Worm (Caenorhabditis elegans) whole organism, L4 larva: ENCODE data around the gene F20B6.10.

Experiments used
- D1046.2 ChIP-seq: fragments of 200-800 bp; sonication (Bioruptor generic); IDR thresholded peaks from 2 replicates; pipeline ENCODE4 v1.3.6; 2022; ENCODE audit warnings: missing genetic modification characterization, missing compliant biosample characterization
- F10B5.3 ChIP-seq: sonication (generic microtip); optimal IDR thresholded peaks from 2 replicates; lab custom pipeline; 2016; ENCODE audit warnings: mild to moderate bottlenecking, missing genetic modification characterization, missing compliant biosample characterization
- F49E8.2 ChIP-seq: sonication (generic microtip); optimal IDR thresholded peaks from 2 replicates; lab custom pipeline; 2016; ENCODE audit warnings: missing compliant biosample characterization, mild to moderate bottlenecking, missing genetic modification characterization, borderline replicate concordance
- R02D3.7 ChIP-seq: fragments of 150-350 bp; sonication (generic microtip); optimal IDR thresholded peaks from 3 replicates; lab custom pipeline; 2014; ENCODE audit warnings: missing biosample characterization, missing genetic modification characterization
- T20F7.1 ChIP-seq: fragments of 200-800 bp; sonication (Bioruptor generic); optimal IDR thresholded peaks from 2 replicates; lab custom pipeline; 2018; ENCODE audit warnings: mild to moderate bottlenecking, missing genetic modification characterization, missing compliant biosample characterization
- Y75B8A.6 ChIP-seq: fragments of 200-800 bp; sonication (Bioruptor generic); IDR thresholded peaks from 2 replicates; pipeline ENCODE4 v1.3.6; 2022; ENCODE audit warnings: missing genetic modification reagents, missing genetic modification characterization, missing compliant biosample characterization
- ZK337.2 ChIP-seq: fragments of 200-800 bp; sonication (Bioruptor generic); IDR thresholded peaks from 2 replicates; pipeline ENCODE4 v1.3.6; 2022; ENCODE audit warnings: missing genetic modification reagents, missing genetic modification characterization, missing compliant biosample characterization
- ama-1 ChIP-seq: fragments of 150-350 bp; optimal IDR thresholded peaks from 2 replicates; lab custom pipeline; 2014; ENCODE audit warnings: inconsistent platforms, mixed read lengths
- arid-1 ChIP-seq: fragments of 200-800 bp; sonication (Bioruptor generic); conservative IDR thresholded peaks from 2 replicates; pipeline ENCODE4 v1.3.6; 2022; ENCODE audit warnings: missing genetic modification reagents, missing genetic modification characterization, missing compliant biosample characterization
- attf-4 ChIP-seq: sonication (generic microtip); optimal IDR thresholded peaks from 3 replicates; lab custom pipeline; 2017; ENCODE audit warnings: missing biosample characterization, missing genetic modification characterization
- ceh-20 ChIP-seq: fragments of 200-800 bp; sonication (Bioruptor generic); IDR thresholded peaks from 2 replicates; pipeline ENCODE4 v1.3.6; 2022; ENCODE audit warnings: missing genetic modification reagents, missing genetic modification characterization, missing compliant biosample characterization
- ceh-62 ChIP-seq: sonication (generic microtip); optimal IDR thresholded peaks from 2 replicates; lab custom pipeline; 2017; ENCODE audit warnings: missing biosample characterization, missing genetic modification characterization
- ces-1 ChIP-seq: fragments of 150-350 bp; sonication (generic microtip); optimal IDR thresholded peaks from 4 replicates; lab custom pipeline; 2014; ENCODE audit warnings: missing biosample characterization, missing genetic modification reagents, missing genetic modification characterization
- ctbp-1 ChIP-seq: fragments of 200-800 bp; sonication (Bioruptor generic); IDR thresholded peaks from 2 replicates; pipeline ENCODE4 v1.3.6; 2022; ENCODE audit warnings: missing genetic modification reagents, missing genetic modification characterization, missing compliant biosample characterization
- daf-12 ChIP-seq: fragments of 150-350 bp; optimal IDR thresholded peaks from 2 replicates; lab custom pipeline; 2014; ENCODE audit warnings: missing biosample characterization, missing genetic modification reagents, missing genetic modification characterization
- dmd-6 ChIP-seq: fragments of 200-800 bp; sonication (Bioruptor generic); IDR thresholded peaks from 2 replicates; pipeline ENCODE4 v1.3.6; 2022; ENCODE audit warnings: missing genetic modification reagents, missing genetic modification characterization, missing compliant biosample characterization
- dmd-8 ChIP-seq: fragments of 200-800 bp; sonication (Bioruptor generic); IDR thresholded peaks from 2 replicates; pipeline ENCODE4 v1.3.6; 2022; ENCODE audit warnings: missing genetic modification characterization, missing compliant biosample characterization
- dmd-9 ChIP-seq: fragments of 200-800 bp; sonication (Bioruptor generic); IDR thresholded peaks from 2 replicates; pipeline ENCODE4 v1.3.6; 2022; ENCODE audit warnings: missing genetic modification reagents, missing genetic modification characterization, missing compliant biosample characterization
- duxl-1 ChIP-seq: sonication (generic microtip); optimal IDR thresholded peaks from 2 replicates; lab custom pipeline; 2016; ENCODE audit warnings: mild to moderate bottlenecking, missing genetic modification characterization, moderate library complexity, missing compliant biosample characterization; ENCODE audit not compliant: poor library complexity
- dve-1 ChIP-seq: sonication (generic microtip); optimal IDR thresholded peaks from 2 replicates; lab custom pipeline; 2017; ENCODE audit warnings: antibody characterized with exemption, mild to moderate bottlenecking, missing genetic modification characterization, missing compliant biosample characterization; ENCODE audit not compliant: insufficient read depth
- hlh-30 ChIP-seq: sonication (generic microtip); optimal IDR thresholded peaks from 2 replicates; lab custom pipeline; 2017; ENCODE audit warnings: antibody characterized with exemption, mild to moderate bottlenecking, missing genetic modification characterization, missing compliant biosample characterization; ENCODE audit not compliant: insufficient read depth
- hmg-1.1 ChIP-seq: fragments of 200-800 bp; sonication (Bioruptor generic); IDR thresholded peaks from 2 replicates; pipeline ENCODE4 v1.3.6; 2022; ENCODE audit warnings: missing genetic modification reagents, missing genetic modification characterization, missing compliant biosample characterization
- lim-7 ChIP-seq: fragments of 200-800 bp; sonication (Bioruptor generic); IDR thresholded peaks from 2 replicates; pipeline ENCODE4 v1.3.6; 2022; ENCODE audit warnings: missing genetic modification characterization, missing compliant biosample characterization
- lin-13 ChIP-seq: fragments of 150-350 bp; optimal IDR thresholded peaks from 2 replicates; lab custom pipeline; 2014; ENCODE audit warnings: missing biosample characterization, missing genetic modification reagents, missing genetic modification characterization
- lin-29 ChIP-seq: fragments of 200-800 bp; sonication (Bioruptor generic); IDR thresholded peaks from 2 replicates; pipeline ENCODE4 v1.3.6; 2022; ENCODE audit warnings: missing genetic modification reagents, missing genetic modification characterization, missing compliant biosample characterization
- lin-38 ChIP-seq: fragments of 200-800 bp; sonication (Bioruptor generic); IDR thresholded peaks from 2 replicates; pipeline ENCODE4 v1.3.6; 2022; ENCODE audit warnings: missing genetic modification reagents, missing genetic modification characterization, missing compliant biosample characterization
- lin-39 ChIP-seq: fragments of 150-350 bp; optimal IDR thresholded peaks from 2 replicates; lab custom pipeline; 2014; ENCODE audit warnings: missing biosample characterization, missing genetic modification reagents, missing genetic modification characterization
- lsy-2 ChIP-seq, 2 experiments: fragments of 150-350 bp in 1 of 2; sonication (generic microtip) in 1 of 2; optimal IDR thresholded peaks; 2 replicates each; lab custom pipeline; 2014 to 2017; ENCODE audit warnings: missing biosample characterization in 2 of 2, missing genetic modification characterization in 2 of 2
- madf-5 ChIP-seq, 2 experiments: fragments of 200-800 bp; sonication (Bioruptor generic); IDR thresholded peaks; 2 replicates each; pipeline ENCODE4 v1.3.6; 2022; ENCODE audit warnings: missing compliant biosample characterization in 2 of 2, missing genetic modification characterization in 2 of 2
- mdl-1 ChIP-seq, 2 experiments: fragments of 150-350 bp in 1 of 2; sonication (generic microtip) in 1 of 2; optimal IDR thresholded peaks; 2 replicates each; lab custom pipeline; 2014 to 2017; ENCODE audit warnings: missing biosample characterization in 2 of 2, missing genetic modification characterization in 2 of 2
- mdt-29 ChIP-seq: fragments of 200-800 bp; sonication (Bioruptor generic); IDR thresholded peaks from 2 replicates; pipeline ENCODE4 v1.3.6; 2022; ENCODE audit warnings: missing genetic modification reagents, missing genetic modification characterization, missing compliant biosample characterization
- mep-1 ChIP-seq: fragments of 150-350 bp; sonication (generic microtip); optimal IDR thresholded peaks from 3 replicates; lab custom pipeline; 2014; ENCODE audit warnings: missing biosample characterization, missing genetic modification characterization
- mes-2 ChIP-seq: sonication (generic microtip); optimal IDR thresholded peaks from 2 replicates; lab custom pipeline; 2016; ENCODE audit warnings: missing genotype, mild to moderate bottlenecking, missing genetic modification characterization, missing compliant biosample characterization; ENCODE audit not compliant: poor library complexity, severe bottlenecking
- mxl-3 ChIP-seq: fragments of 200-800 bp; sonication (Bioruptor generic); optimal IDR thresholded peaks from 2 replicates; lab custom pipeline; 2018; ENCODE audit warnings: mild to moderate bottlenecking, missing genetic modification characterization, missing compliant biosample characterization
- nhr-11 ChIP-seq: fragments of 150-350 bp; optimal IDR thresholded peaks from 2 replicates; lab custom pipeline; 2014; ENCODE audit warnings: missing biosample characterization, missing genetic modification characterization
- nhr-111 ChIP-seq: fragments of 200-800 bp; sonication (Bioruptor generic); optimal IDR thresholded peaks from 2 replicates; lab custom pipeline; 2018; ENCODE audit warnings: mild to moderate bottlenecking, missing genetic modification characterization, missing compliant biosample characterization
- nhr-237 ChIP-seq: sonication (generic microtip); optimal IDR thresholded peaks from 2 replicates; lab custom pipeline; 2017; ENCODE audit warnings: missing biosample characterization, missing genetic modification characterization
- nhr-28 ChIP-seq: fragments of 150-350 bp; optimal IDR thresholded peaks from 2 replicates; lab custom pipeline; 2014; ENCODE audit warnings: missing biosample characterization, missing genetic modification characterization
- nhr-42 ChIP-seq: fragments of 200-800 bp; sonication (Bioruptor generic); IDR thresholded peaks from 2 replicates; pipeline ENCODE4 v1.3.6; 2022; ENCODE audit warnings: missing genetic modification characterization, missing compliant biosample characterization
- nhr-77 ChIP-seq: fragments of 150-350 bp; optimal IDR thresholded peaks from 2 replicates; lab custom pipeline; 2014; ENCODE audit warnings: missing biosample characterization, missing genetic modification characterization
- pha-4 ChIP-seq, 2 experiments: fragments of 150-350 bp in 1 of 2; fragments of 200-800 bp in 1 of 2; sonication (Bioruptor generic) in 1 of 2; IDR thresholded peaks in 1 of 2; optimal IDR thresholded peaks in 1 of 2; 2 replicates each; pipeline versions ENCODE4 v1.3.6 to Lab custom; 2014 to 2022; ENCODE audit warnings: missing genetic modification characterization in 2 of 2, missing genetic modification reagents in 2 of 2, missing biosample characterization in 1 of 2, missing compliant biosample characterization in 1 of 2
- php-3 ChIP-seq: fragments of 200-800 bp; sonication (Bioruptor generic); IDR thresholded peaks from 2 replicates; pipeline ENCODE4 v1.3.6; 2022; ENCODE audit warnings: missing genetic modification reagents, missing genetic modification characterization, missing compliant biosample characterization
- pqm-1 ChIP-seq: sonication (generic microtip); optimal IDR thresholded peaks from 2 replicates; lab custom pipeline; 2017; ENCODE audit warnings: missing biosample characterization, missing genetic modification characterization
- spr-1 ChIP-seq: sonication (generic microtip); optimal IDR thresholded peaks from 2 replicates; lab custom pipeline; 2016; ENCODE audit warnings: mild to moderate bottlenecking, missing genetic modification characterization, missing compliant biosample characterization
- spr-3 ChIP-seq: fragments of 200-800 bp; sonication (Bioruptor generic); optimal IDR thresholded peaks from 2 replicates; lab custom pipeline; 2018; ENCODE audit warnings: mild to moderate bottlenecking, missing genetic modification characterization, missing compliant biosample characterization
- tra-1 ChIP-seq: fragments of 200-800 bp; sonication (Bioruptor generic); IDR thresholded peaks from 2 replicates; pipeline ENCODE4 v1.3.6; 2022; ENCODE audit warnings: missing genetic modification reagents, missing genetic modification characterization, missing compliant biosample characterization
- vab-7 ChIP-seq: fragments of 200-800 bp; sonication (Bioruptor generic); IDR thresholded peaks from 2 replicates; pipeline ENCODE4 v1.3.6; 2022; ENCODE audit warnings: missing genetic modification reagents, missing genetic modification characterization, missing compliant biosample characterization
- zag-1 ChIP-seq: fragments of 150-350 bp; optimal IDR thresholded peaks from 2 replicates; lab custom pipeline; 2014; ENCODE audit warnings: missing biosample characterization, missing genetic modification characterization
- ztf-11 ChIP-seq: fragments of 150-350 bp; optimal IDR thresholded peaks from 2 replicates; lab custom pipeline; 2014; ENCODE audit warnings: missing biosample characterization, missing genetic modification characterization
- ztf-7 ChIP-seq: fragments of 150-350 bp; optimal IDR thresholded peaks from 2 replicates; lab custom pipeline; 2014; ENCODE audit warnings: missing biosample characterization, missing genetic modification characterization

The F20B6.10 gene

DNA sequence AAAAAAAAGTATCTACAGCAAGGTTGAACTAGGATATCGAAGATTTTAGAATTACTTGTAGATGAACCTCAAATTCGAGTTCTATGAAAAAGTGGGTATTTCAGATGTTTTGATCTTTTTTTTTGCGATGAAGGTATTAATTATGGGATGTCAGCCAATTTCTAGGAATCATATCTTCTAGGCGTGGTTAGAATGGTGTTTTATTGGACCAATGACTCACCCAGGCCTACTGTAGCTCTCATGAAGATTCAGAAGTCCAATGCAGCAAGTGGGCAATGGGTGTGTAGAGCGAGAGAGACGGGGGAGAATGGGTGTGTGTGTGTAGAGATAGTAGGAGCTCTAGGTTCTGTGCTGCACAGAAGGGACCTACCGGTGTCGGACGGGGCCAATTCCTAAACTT lies 5.2 kb upstream of the F20B6.10 start:
- TF ChIP-seq D1046.2 (GFP tag; lab: Robert Waterston, UW) (no peak), ztf-11 (tag; lab: Kevin White, UChicago) (no peak), nhr-42 (GFP tag; lab: Robert Waterston, UW) (no peak), F10B5.3 (tag; lab: Kevin White, UChicago) (no peak), ces-1 (GFP tag; lab: Kevin White, UChicago) (no peak), nhr-111 (GFP tag; lab: Kevin White, UChicago) (no peak), lin-39 (tag; lab: Kevin White, UChicago) (no peak), F49E8.2 (tag; lab: Kevin White, UChicago) (no peak), mep-1 (tag; lab: Kevin White, UChicago) (peak; percentile 15), duxl-1 (tag; lab: Kevin White, UChicago) (no peak), mdl-1 (tag; optimal IDR thresholded peaks at IDR 0.05; lab: Kevin White, UChicago) (no peak), nhr-237 (tag; lab: Kevin White, UChicago) (no peak), ztf-7 (tag; lab: Kevin White, UChicago) (no peak), dmd-8 (no peak), daf-12 (tag; lab: Kevin White, UChicago) (no peak), nhr-11 (tag; lab: Kevin White, UChicago) (peak; percentile 44), lsy-2 (tag; optimal IDR thresholded peaks at IDR 0.05; lab: Kevin White, UChicago) (peak in 1 of 2 experiments; percentile 62), php-3 (GFP tag; lab: Robert Waterston, UW) (no peak), madf-5 (GFP tag; IDR thresholded peaks at IDR 0.05; lab: Robert Waterston, UW) (no peak), Y75B8A.6 (GFP tag; lab: Robert Waterston, UW) (no peak), dmd-9 (GFP tag; lab: Robert Waterston, UW) (no peak), attf-4 (no peak), ceh-62 (tag; lab: Kevin White, UChicago) (no peak), lim-7 (GFP tag; lab: Robert Waterston, UW) (no peak), mdt-29 (no peak), nhr-28 (tag; lab: Kevin White, UChicago) (no peak)

DNA sequence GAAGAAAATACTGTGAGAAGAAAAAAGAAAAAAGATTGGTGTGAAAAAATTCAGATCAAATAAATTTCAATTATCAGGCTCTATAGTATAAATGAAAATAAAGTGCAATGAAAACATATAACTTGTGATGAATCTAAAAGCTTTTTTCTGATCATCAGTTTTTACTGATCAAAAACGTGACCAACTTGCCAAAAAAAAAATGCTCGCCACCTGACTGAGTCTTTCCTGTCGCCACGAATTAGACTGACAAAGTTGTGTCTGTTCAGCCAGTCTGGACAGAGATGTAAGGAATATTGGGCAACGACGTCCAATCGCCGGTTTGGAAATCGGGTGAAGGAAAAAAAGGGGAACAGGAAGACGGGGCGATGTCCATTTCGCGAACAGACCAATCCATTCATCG lies 2.5 kb upstream of the F20B6.10 start:
- TF ChIP-seq daf-12 (tag; lab: Kevin White, UChicago) (no peak), pha-4 (GFP tag; IDR thresholded peaks at IDR 0.05; lab: Robert Waterston, UW) (no peak), pha-4 (tag; optimal IDR thresholded peaks at IDR 0.05; lab: Kevin White, UChicago) (no peak), nhr-77 (tag; lab: Kevin White, UChicago) (no peak), ctbp-1 (GFP tag; lab: Robert Waterston, UW) (no peak), dmd-6 (peak; percentile 21; the same call in 1 of the 2 replicates), lin-13 (GFP tag; lab: Kevin White, UChicago) (no peak), ceh-20 (GFP tag; lab: Robert Waterston, UW) (peak; percentile 62; the same call in 1 of the 2 replicates), lin-29 (GFP tag; lab: Robert Waterston, UW) (no peak), arid-1 (GFP tag; lab: Robert Waterston, UW) (no peak), tra-1 (no peak), hlh-30 (tag; lab: Kevin White, UChicago) (peak; percentile 81), dve-1 (tag; lab: Kevin White, UChicago) (peak; percentile 7), T20F7.1 (GFP tag; lab: Kevin White, UChicago) (no peak), mxl-3 (GFP tag; lab: Kevin White, UChicago) (no peak), lin-38 (GFP tag; lab: Robert Waterston, UW) (no peak), F10B5.3 (tag; lab: Kevin White, UChicago) (no peak), lsy-2 (tag; optimal IDR thresholded peaks at IDR 0.05; lab: Kevin White, UChicago) (no peak), R02D3.7 (tag; lab: Kevin White, UChicago) (no peak), ZK337.2 (no peak), spr-1 (tag; lab: Kevin White, UChicago) (no peak), spr-3 (GFP tag; lab: Kevin White, UChicago) (no peak), mes-2 (tag; lab: Kevin White, UChicago) (peak; percentile 26), hmg-1.1 (GFP tag; lab: Robert Waterston, UW) (no peak), pqm-1 (tag; lab: Kevin White, UChicago) (no peak), zag-1 (no peak), vab-7 (GFP tag; lab: Robert Waterston, UW) (no peak), ama-1 (no peak)
